Fruit fly (Drosophila melanogaster): Measurements from ENCODE around the gene sky.
A peak's percentile ranks its signal among the peaks of the same experiment; 100 is the strongest.

dm6 chr2L:20891188-20891587, 27.5 kb downstream of the sky start:
- TF ChIP-seq EcR (GFP tag; optimal IDR thresholded peaks at IDR 0.05): no peak
- no peak for TF ChIP-seq Snoo (tag; optimal IDR thresholded peaks at IDR 0.05)
- peak; percentile 29 for TF ChIP-seq Pif1A (GFP tag; optimal IDR thresholded peaks at IDR 0.05)
- no peak for TF ChIP-seq CG10348 (GFP tag; IDR thresholded peaks at IDR 0.05)
- peak; percentile 61 for TF ChIP-seq Ets98B (GFP tag; IDR thresholded peaks at IDR 0.05)
- peak; percentile 9 for TF ChIP-seq CG8159 (tag; optimal IDR thresholded peaks at IDR 0.05)
- TF ChIP-seq Pif1B (GFP tag; optimal IDR thresholded peaks at IDR 0.05): no peak
- no peak; the same call in 2 of the 3 replicates for TF ChIP-seq fd96Ca (GFP tag; IDR thresholded peaks at IDR 0.05)
- TF ChIP-seq CG14655 (GFP tag; optimal IDR thresholded peaks at IDR 0.05): peak; percentile 58
- peak; percentile 38 for TF ChIP-seq CG34367 (tag; optimal IDR thresholded peaks at IDR 0.05)
- TF ChIP-seq CG8301 (tag; optimal IDR thresholded peaks at IDR 0.05): peak; percentile 40
- no peak for TF ChIP-seq CG9948 (tag; optimal IDR thresholded peaks at IDR 0.05)
- no peak for TF ChIP-seq CG13204 (GFP tag; optimal IDR thresholded peaks at IDR 0.05)

Data from whole organism, pupa.